Worm (Caenorhabditis elegans) whole organism, young adult: Measurements from ENCODE around the gene F26C11.4.

ENCODE experiments used
- B0019.2 ChIP-seq: fragments of 200-800 bp; sonication (Bioruptor generic); conservative IDR thresholded peaks from 2 replicates; pipeline ENCODE4 v1.3.6; 2022; ENCODE audit warnings: missing genetic modification reagents, missing genetic modification characterization, missing compliant biosample characterization
- C06A6.2 ChIP-seq: fragments of 200-800 bp; sonication (Bioruptor generic); conservative IDR thresholded peaks from 2 replicates; pipeline ENCODE4 v1.3.6; 2022; ENCODE audit warnings: missing genetic modification characterization, missing compliant biosample characterization
- D2030.7 ChIP-seq: fragments of 200-800 bp; sonication (Bioruptor generic); IDR thresholded peaks from 2 replicates; pipeline ENCODE4 v1.3.6; 2022; ENCODE audit warnings: missing genetic modification reagents, missing genetic modification characterization, missing compliant biosample characterization
- F33H1.4 ChIP-seq: fragments of 200-800 bp; sonication (Bioruptor generic); IDR thresholded peaks from 2 replicates; pipeline ENCODE4 v1.3.6; 2022; ENCODE audit warnings: missing genetic modification reagents, missing genetic modification characterization, missing compliant biosample characterization
- F39B2.1 ChIP-seq: fragments of 200-800 bp; sonication (Bioruptor generic); IDR thresholded peaks from 2 replicates; pipeline ENCODE4 v1.3.6; 2022; ENCODE audit warnings: missing genetic modification reagents, missing genetic modification characterization, missing compliant biosample characterization
- T26A5.8 ChIP-seq: sonication (generic microtip); optimal IDR thresholded peaks from 2 replicates; lab custom pipeline; 2016; ENCODE audit warnings: missing genetic modification characterization, missing compliant biosample characterization
- Y56A3A.18 ChIP-seq: fragments of 200-800 bp; sonication (Bioruptor generic); IDR thresholded peaks from 2 replicates; pipeline ENCODE4 v1.3.6; 2022; ENCODE audit warnings: missing genetic modification reagents, missing genetic modification characterization, missing compliant biosample characterization
- ZK185.1 ChIP-seq: sonication (generic microtip); optimal IDR thresholded peaks from 2 replicates; lab custom pipeline; 2016; ENCODE audit warnings: mild to moderate bottlenecking, missing genetic modification characterization, missing compliant biosample characterization; ENCODE audit not compliant: poor library complexity, severe bottlenecking
- atf-7 ChIP-seq: sonication (generic microtip); optimal IDR thresholded peaks from 2 replicates; lab custom pipeline; 2017; ENCODE audit warnings: mild to moderate bottlenecking, missing genetic modification characterization, missing compliant biosample characterization
- attf-5 ChIP-seq: fragments of 200-800 bp; sonication (Bioruptor generic); optimal IDR thresholded peaks from 2 replicates; lab custom pipeline; 2018; ENCODE audit warnings: mild to moderate bottlenecking, missing genetic modification characterization, missing compliant biosample characterization
- cebp-1 ChIP-seq, 2 experiments: fragments of 200-800 bp in 1 of 2; sonication (Bioruptor generic) in 1 of 2; sonication (generic microtip) in 1 of 2; IDR thresholded peaks in 1 of 2; optimal IDR thresholded peaks in 1 of 2; 2 replicates each; pipeline versions ENCODE4 v1.3.6 to Lab custom; 2017 to 2022; ENCODE audit warnings: missing compliant biosample characterization in 2 of 2, missing genetic modification characterization in 2 of 2, mild to moderate bottlenecking in 1 of 2, missing genetic modification reagents in 1 of 2, moderate library complexity in 1 of 2
- ceh-27 ChIP-seq: fragments of 200-800 bp; sonication (Bioruptor generic); optimal IDR thresholded peaks from 2 replicates; lab custom pipeline; 2018; ENCODE audit warnings: mild to moderate bottlenecking, missing genetic modification characterization, moderate library complexity, missing compliant biosample characterization
- ceh-40 ChIP-seq: fragments of 200-800 bp; sonication (Bioruptor generic); IDR thresholded peaks from 2 replicates; pipeline ENCODE4 v1.3.6; 2022; ENCODE audit warnings: missing genetic modification characterization, missing compliant biosample characterization
- die-1 ChIP-seq: sonication (generic microtip); optimal IDR thresholded peaks from 2 replicates; lab custom pipeline; 2016; ENCODE audit warnings: missing genotype, mild to moderate bottlenecking, missing genetic modification characterization, missing compliant biosample characterization
- dox-1 ChIP-seq: fragments of 200-800 bp; sonication (Bioruptor generic); IDR thresholded peaks from 2 replicates; pipeline ENCODE4 v1.3.6; 2022; ENCODE audit warnings: missing genetic modification reagents, missing genetic modification characterization, missing compliant biosample characterization
- efl-1 ChIP-seq: fragments of 150-350 bp; optimal IDR thresholded peaks from 2 replicates; lab custom pipeline; 2014; ENCODE audit warnings: missing biosample characterization, missing genetic modification reagents, missing genetic modification characterization
- egl-44 ChIP-seq: fragments of 200-800 bp; sonication (Bioruptor generic); IDR thresholded peaks from 2 replicates; pipeline ENCODE4 v1.3.6; 2022; ENCODE audit warnings: missing genetic modification reagents, missing genetic modification characterization, missing compliant biosample characterization
- ekl-4 ChIP-seq: fragments of 200-800 bp; sonication (Bioruptor generic); IDR thresholded peaks from 2 replicates; pipeline ENCODE4 v1.3.6; 2022; ENCODE audit warnings: missing genetic modification reagents, missing genetic modification characterization, missing compliant biosample characterization
- ets-4 ChIP-seq: fragments of 200-800 bp; sonication (Bioruptor generic); optimal IDR thresholded peaks from 2 replicates; lab custom pipeline; 2018; ENCODE audit warnings: mild to moderate bottlenecking, missing genetic modification characterization, missing compliant biosample characterization
- fkh-3 ChIP-seq: sonication (generic microtip); optimal IDR thresholded peaks from 2 replicates; lab custom pipeline; 2016; ENCODE audit warnings: mild to moderate bottlenecking, missing genetic modification characterization, missing compliant biosample characterization
- gei-17 ChIP-seq: fragments of 200-800 bp; sonication (Bioruptor generic); optimal IDR thresholded peaks from 2 replicates; lab custom pipeline; 2018; ENCODE audit warnings: mild to moderate bottlenecking, missing genetic modification characterization, missing compliant biosample characterization
- hlh-12 ChIP-seq: sonication (generic microtip); optimal IDR thresholded peaks from 2 replicates; lab custom pipeline; 2016; ENCODE audit warnings: missing genetic modification characterization, missing compliant biosample characterization
- hmg-1.2 ChIP-seq: fragments of 200-800 bp; sonication (Bioruptor generic); IDR thresholded peaks from 2 replicates; pipeline ENCODE4 v1.3.6; 2022; ENCODE audit warnings: missing genetic modification reagents, missing genetic modification characterization, missing compliant biosample characterization
- hmg-20 ChIP-seq: fragments of 200-800 bp; sonication (Bioruptor generic); IDR thresholded peaks from 2 replicates; pipeline ENCODE4 v1.3.6; 2022; ENCODE audit warnings: missing genetic modification reagents, missing genetic modification characterization, missing compliant biosample characterization
- hsf-1 ChIP-seq: fragments of 200-800 bp; sonication (Bioruptor generic); IDR thresholded peaks from 2 replicates; pipeline ENCODE4 v1.3.6; 2022; ENCODE audit warnings: missing genetic modification reagents, missing genetic modification characterization, missing compliant biosample characterization
- let-526 ChIP-seq: fragments of 200-800 bp; sonication (Bioruptor generic); IDR thresholded peaks from 2 replicates; pipeline ENCODE4 v1.3.6; 2022; ENCODE audit warnings: missing genetic modification reagents, missing genetic modification characterization, missing compliant biosample characterization
- let-607 ChIP-seq, 2 experiments: fragments of 200-800 bp in 1 of 2; sonication (Bioruptor generic) in 1 of 2; sonication (generic microtip) in 1 of 2; optimal IDR thresholded peaks; 2 replicates each; lab custom pipeline; 2016 to 2018; ENCODE audit warnings: mild to moderate bottlenecking in 2 of 2, missing compliant biosample characterization in 2 of 2, missing genetic modification characterization in 2 of 2, moderate library complexity in 2 of 2, missing genotype in 1 of 2
- lin-26 ChIP-seq: fragments of 200-800 bp; sonication (Bioruptor generic); IDR thresholded peaks from 2 replicates; pipeline ENCODE4 v1.3.6; 2022; ENCODE audit warnings: missing genetic modification reagents, missing genetic modification characterization, missing compliant biosample characterization
- lin-40 ChIP-seq: sonication (generic microtip); optimal IDR thresholded peaks from 2 replicates; lab custom pipeline; 2016; ENCODE audit warnings: missing genetic modification characterization, mild to moderate bottlenecking, missing compliant biosample characterization, missing genotype, missing genetic modification reagents
- lin-54 ChIP-seq: fragments of 200-800 bp; sonication (Bioruptor generic); optimal IDR thresholded peaks from 2 replicates; lab custom pipeline; 2018; ENCODE audit warnings: mild to moderate bottlenecking, missing genetic modification characterization, missing compliant biosample characterization
- lsl-1 ChIP-seq: fragments of 200-800 bp; sonication (Bioruptor generic); optimal IDR thresholded peaks from 2 replicates; lab custom pipeline; 2018; ENCODE audit warnings: mild to moderate bottlenecking, missing genetic modification characterization, moderate library complexity, missing compliant biosample characterization
- madf-6 ChIP-seq: fragments of 200-800 bp; sonication (Bioruptor generic); IDR thresholded peaks from 2 replicates; pipeline ENCODE4 v1.3.6; 2022; ENCODE audit warnings: missing genetic modification reagents, missing genetic modification characterization, missing compliant biosample characterization
- mcd-1 ChIP-seq: fragments of 200-800 bp; sonication (Bioruptor generic); IDR thresholded peaks from 2 replicates; pipeline ENCODE4 v1.3.6; 2022; ENCODE audit warnings: missing genetic modification reagents, missing genetic modification characterization, missing compliant biosample characterization
- nfyb-1 ChIP-seq: fragments of 200-800 bp; sonication (Bioruptor generic); IDR thresholded peaks from 2 replicates; pipeline ENCODE4 v1.3.6; 2022; ENCODE audit warnings: missing genetic modification reagents, missing genetic modification characterization, missing compliant biosample characterization
- nhr-80 ChIP-seq: sonication (generic microtip); optimal IDR thresholded peaks from 2 replicates; lab custom pipeline; 2016; ENCODE audit warnings: missing genetic modification characterization, missing compliant biosample characterization
- nhr-90 ChIP-seq: sonication (generic microtip); optimal IDR thresholded peaks from 2 replicates; lab custom pipeline; 2016; ENCODE audit warnings: missing genotype, mild to moderate bottlenecking, missing genetic modification characterization, missing compliant biosample characterization
- sea-2 ChIP-seq: fragments of 200-800 bp; sonication (Bioruptor generic); IDR thresholded peaks from 2 replicates; pipeline ENCODE4 v1.3.6; 2022; ENCODE audit warnings: missing genetic modification characterization, missing compliant biosample characterization
- snpc-3.4 ChIP-seq: sonication (generic microtip); optimal IDR thresholded peaks from 2 replicates; lab custom pipeline; 2017; ENCODE audit warnings: missing genetic modification characterization, mild to moderate bottlenecking, missing compliant biosample characterization, antibody characterized with exemption, moderate library complexity, missing genotype, missing genetic modification reagents
- snpc-4 ChIP-seq, 5 experiments: fragments of 150-350 bp in 1 of 5; sonication (generic microtip) in 4 of 5; optimal IDR thresholded peaks; 2 replicates each; lab custom pipeline; 2014 to 2018; ENCODE audit warnings: missing genetic modification characterization in 5 of 5, missing biosample characterization in 3 of 5, antibody characterized with exemption in 2 of 5, mild to moderate bottlenecking in 2 of 5, missing compliant biosample characterization in 2 of 5, missing genotype in 2 of 5, moderate library complexity in 2 of 5, missing genetic modification reagents in 1 of 5
- sptf-2 ChIP-seq: fragments of 200-800 bp; sonication (Bioruptor generic); optimal IDR thresholded peaks from 2 replicates; lab custom pipeline; 2018; ENCODE audit warnings: mild to moderate bottlenecking, missing genetic modification characterization, missing compliant biosample characterization
- tbp1 ChIP-seq: fragments of 200-800 bp; sonication (Bioruptor generic); optimal IDR thresholded peaks from 2 replicates; lab custom pipeline; 2018; ENCODE audit warnings: mild to moderate bottlenecking, missing genetic modification characterization, missing compliant biosample characterization
- unc-62 ChIP-seq: fragments of 150-350 bp; optimal IDR thresholded peaks from 2 replicates; lab custom pipeline; 2014; ENCODE audit warnings: missing biosample characterization, missing genetic modification reagents, missing genetic modification characterization
- ztf-22 ChIP-seq: fragments of 200-800 bp; sonication (Bioruptor generic); optimal IDR thresholded peaks from 2 replicates; lab custom pipeline; 2018; ENCODE audit warnings: mild to moderate bottlenecking, missing genetic modification characterization, moderate library complexity, missing compliant biosample characterization
- ztf-25 ChIP-seq: fragments of 200-800 bp; sonication (Bioruptor generic); IDR thresholded peaks from 2 replicates; pipeline ENCODE4 v1.3.6; 2022; ENCODE audit warnings: missing genetic modification reagents, missing genetic modification characterization, missing compliant biosample characterization

F26C11.4 gene

DNA sequence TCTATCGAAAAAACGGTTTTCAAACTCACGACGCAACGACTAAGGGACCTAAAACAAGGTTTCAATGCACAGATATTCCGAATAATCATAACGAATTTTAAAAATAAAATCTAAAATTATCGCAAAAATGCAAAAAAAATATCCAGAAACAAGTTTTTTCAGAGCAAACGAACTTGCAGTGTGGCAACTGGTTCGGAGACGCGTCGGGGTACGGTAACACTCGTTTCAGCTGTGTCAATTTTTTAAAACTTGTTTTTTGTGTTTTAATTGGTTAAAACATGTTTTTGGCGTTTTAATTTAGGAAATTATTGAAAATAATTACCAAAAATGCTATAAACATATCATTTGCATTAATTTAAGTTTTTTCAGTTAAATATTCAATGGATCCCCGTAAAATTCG lies 23.7 kb downstream of the F26C11.4 start, which contains the start of gene C08H9.16 (continued):
- peak; percentile 26 for TF ChIP-seq attf-5
- peak; percentile 58; the same call in 1 of the 2 replicates for TF ChIP-seq madf-6
- peak; percentile 69; the same call in 1 of the 2 replicates for TF ChIP-seq nfyb-1 (GFP tag; lab: Robert Waterston, UW)
- no peak; the same call in 1 of the 2 replicates for TF ChIP-seq dox-1 (GFP tag; lab: Robert Waterston, UW)
- TF ChIP-seq efl-1 (GFP tag; lab: Kevin White, UChicago): peak; percentile 20

DNA sequence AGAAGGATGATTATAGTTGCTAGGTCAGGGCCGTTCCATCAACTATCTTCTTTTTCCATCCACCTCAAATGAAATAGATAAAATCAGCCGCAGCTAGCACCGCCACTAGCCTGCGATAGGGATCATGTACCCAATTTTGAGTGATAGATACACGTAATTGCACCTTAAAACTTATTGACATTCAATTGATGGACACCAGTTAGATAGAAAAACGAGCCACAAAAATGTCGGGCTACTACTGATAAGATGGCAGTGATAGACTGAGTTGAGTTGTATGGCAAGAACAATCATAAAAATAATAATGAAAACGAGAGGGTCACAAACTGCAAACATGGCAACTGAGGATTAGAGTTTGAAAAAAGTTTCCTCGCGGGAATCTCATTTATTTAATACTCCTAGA lies 24.3 kb downstream of the F26C11.4 start:
- TF ChIP-seq unc-62 (peak; percentile 34), hmg-20 (GFP tag; lab: Robert Waterston, UW) (no peak), ets-4 (peak; percentile 71), lin-26 (GFP tag; lab: Robert Waterston, UW) (peak; percentile 68; the same call in 1 of the 2 replicates), lin-54 (GFP tag; lab: Kevin White, UChicago) (peak; percentile 21), nhr-90 (peak; percentile 6), die-1 (tag; lab: Kevin White, UChicago) (no peak), sea-2 (GFP tag; lab: Robert Waterston, UW) (no peak), ztf-22 (peak; percentile 55), cebp-1 (GFP tag; IDR thresholded peaks at IDR 0.05; lab: Robert Waterston, UW) (no peak), cebp-1 (tag; optimal IDR thresholded peaks at IDR 0.05; lab: Kevin White, UChicago) (no peak), let-526 (GFP tag; lab: Robert Waterston, UW) (no peak), nfyb-1 (GFP tag; lab: Robert Waterston, UW) (peak; percentile 21; the same call in 1 of the 2 replicates), nhr-80 (peak; percentile 97), let-607 (tag; optimal IDR thresholded peaks at IDR 0.05; lab: Kevin White, UChicago) (peak; percentile 96 to 97), F33H1.4 (GFP tag; lab: Robert Waterston, UW) (no peak), dox-1 (GFP tag; lab: Robert Waterston, UW) (peak; percentile 38; the same call in 1 of the 2 replicates), D2030.7 (GFP tag; lab: Robert Waterston, UW) (no peak), ekl-4 (GFP tag; lab: Robert Waterston, UW) (peak; percentile 13; the same call in 1 of the 2 replicates), madf-6 (peak; percentile 33; the same call in 1 of the 2 replicates), hsf-1 (no peak), tbp1 (GFP tag; lab: Kevin White, UChicago) (peak; percentile 4), atf-7 (peak; percentile 26), lsl-1 (no peak), mcd-1 (GFP tag; lab: Robert Waterston, UW) (no peak), gei-17 (GFP tag; lab: Kevin White, UChicago) (no peak), egl-44 (GFP tag; lab: Robert Waterston, UW) (peak; percentile 15; the same call in 1 of the 2 replicates), C06A6.2 (no peak), snpc-4 (GFP tag; optimal IDR thresholded peaks at IDR 0.05; lab: Kevin White, UChicago) (no peak), snpc-4 (tag; optimal IDR thresholded peaks at IDR 0.05; lab: Kevin White, UChicago) (peak in 1 of 4 experiments; percentile 29), sptf-2 (no peak)

DNA sequence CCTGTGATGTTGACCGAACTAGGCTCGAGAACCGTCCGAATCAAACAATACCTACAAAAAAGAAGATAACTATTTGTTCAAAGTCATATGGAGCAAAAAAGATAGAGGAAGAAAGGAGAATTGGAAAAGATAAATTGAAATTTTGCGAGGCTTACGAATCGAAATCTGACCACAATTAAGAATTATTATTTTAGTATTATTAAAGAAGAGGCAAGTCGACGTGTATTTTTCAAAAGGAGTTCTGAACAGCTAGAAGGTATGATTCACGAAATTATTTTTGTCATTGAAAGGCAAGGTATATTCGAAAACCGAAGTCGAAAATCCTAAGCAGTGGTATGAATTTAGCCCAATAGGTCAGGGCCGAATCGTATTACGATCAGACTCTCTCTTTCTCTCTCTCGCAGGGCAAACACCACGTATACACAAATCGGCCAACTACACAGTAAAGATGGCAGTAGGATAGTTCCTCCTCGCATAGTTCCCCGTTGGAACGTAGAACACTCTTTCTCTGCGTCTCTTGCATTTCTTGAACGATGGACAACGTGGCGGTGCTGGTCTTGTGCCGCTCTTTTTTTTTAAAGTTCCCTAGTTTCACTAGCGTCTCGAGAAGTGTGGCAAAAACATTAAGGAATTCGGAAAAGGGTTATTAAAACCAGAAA lies 24.9 kb downstream of the F26C11.4 start, which contains the start of gene vgln-1:
TSS of gene vgln-1 (minus strand) at position 51 of the 659 bp plus-strand sequence.
- 0 out of 2 replicates have a peak, but pooled peaks have one; percentile 52 for TF ChIP-seq Y56A3A.18 (GFP tag; lab: Robert Waterston, UW)
- TF ChIP-seq ceh-40 (GFP tag; lab: Robert Waterston, UW): no peak
- no peak for TF ChIP-seq F39B2.1 (GFP tag; lab: Robert Waterston, UW)
- TF ChIP-seq T26A5.8 (tag; lab: Kevin White, UChicago): no peak
- TF ChIP-seq madf-6: peak; percentile 26; the same call in 1 of the 2 replicates
- TF ChIP-seq lin-40: no peak
- peak in 1 of 2 experiments; percentile 7 for TF ChIP-seq let-607 (tag; optimal IDR thresholded peaks at IDR 0.05; lab: Kevin White, UChicago)
- no peak for TF ChIP-seq hlh-12 (tag; lab: Kevin White, UChicago)
- TF ChIP-seq fkh-3: no peak
- TF ChIP-seq ceh-27 (GFP tag; lab: Kevin White, UChicago): peak; percentile 28
- no peak for TF ChIP-seq B0019.2 (GFP tag; lab: Robert Waterston, UW)
- TF ChIP-seq gei-17 (GFP tag; lab: Kevin White, UChicago): no peak
- peak; percentile 12 for TF ChIP-seq ZK185.1 (tag; lab: Kevin White, UChicago)
- TF ChIP-seq snpc-3.4: no peak
- TF ChIP-seq ztf-25 (GFP tag; lab: Robert Waterston, UW): 0 out of 2 replicates have a peak, but pooled peaks have one; percentile 56
- peak; percentile 48; the same call in 1 of the 2 replicates for TF ChIP-seq hmg-1.2 (GFP tag; lab: Robert Waterston, UW)
